Fruit fly (Drosophila melanogaster): ENCODE measurements around the gene Tmf.

The Tmf gene

dm6 chrX:6849178-6849956, 5.2 kb downstream of the Tmf start, which contains the start of the genes Cht11 and CG4558 (continued):
- TF ChIP-seq CG4328 (GFP tag; optimal IDR thresholded peaks at IDR 0.05) (peak; percentile 68), CG7786 (GFP tag; optimal IDR thresholded peaks at IDR 0.05) (peak; percentile 58), cad (GFP tag; optimal IDR thresholded peaks at IDR 0.05) (no peak), CG31441 (GFP tag; IDR thresholded peaks at IDR 0.05) (peak; percentile 83), CG30403 (GFP tag; optimal IDR thresholded peaks at IDR 0.05) (peak; percentile 88), CG15514 (GFP tag; optimal IDR thresholded peaks at IDR 0.05) (peak; percentile 81), CG33213 (GFP tag; optimal IDR thresholded peaks at IDR 0.05) (peak; percentile 11), E2f2 (GFP tag; IDR thresholded peaks at IDR 0.05) (peak; percentile 64), al (GFP tag; IDR thresholded peaks at IDR 0.05) (peak; percentile 77), CG5245 (GFP tag; optimal IDR thresholded peaks at IDR 0.05) (peak; percentile 46), CG12391 (tag; optimal IDR thresholded peaks at IDR 0.05) (peak; percentile 89), Dfd (GFP tag; optimal IDR thresholded peaks at IDR 0.05) (no peak), Max (GFP tag; optimal IDR thresholded peaks at IDR 0.05) (peak; percentile 78), crol (GFP tag; IDR thresholded peaks at IDR 0.05) (no peak), hkb (optimal IDR thresholded peaks at IDR 0.05) (no peak), hkb (GFP tag; IDR thresholded peaks at IDR 0.05) (peak; percentile 84), ac (GFP tag; optimal IDR thresholded peaks at IDR 0.05) (no peak), Elba2 (GFP tag; optimal IDR thresholded peaks at IDR 0.05) (no peak), CG18262 (tag; optimal IDR thresholded peaks at IDR 0.05) (peak; percentile 83), gcm2 (GFP tag; optimal IDR thresholded peaks at IDR 0.05) (no peak), CG4730 (GFP tag; IDR thresholded peaks at IDR 0.05) (peak; percentile 69), CG9876 (GFP tag; optimal IDR thresholded peaks at IDR 0.05) (no peak), CG3163 (GFP tag; optimal IDR thresholded peaks at IDR 0.05) (peak; percentile 8), CG10274 (GFP tag; optimal IDR thresholded peaks at IDR 0.05) (peak; percentile 26), D19B (GFP tag; optimal IDR thresholded peaks at IDR 0.05) (peak; percentile 60), fru (optimal IDR thresholded peaks at IDR 0.05) (no peak), mirr (GFP tag; optimal IDR thresholded peaks at IDR 0.05) (peak; percentile 51), CG7556 (GFP tag; optimal IDR thresholded peaks at IDR 0.05) (peak; percentile 75), CG11456 (GFP tag; IDR thresholded peaks at IDR 0.05) (peak; percentile 84), Neu2 (GFP tag; optimal IDR thresholded peaks at IDR 0.05; ENCODE audit: borderline replicate concordance) (no peak), oc (tag; optimal IDR thresholded peaks at IDR 0.05) (peak; percentile 57), CG15011 (GFP tag; optimal IDR thresholded peaks at IDR 0.05) (peak; percentile 27), kay (GFP tag; optimal IDR thresholded peaks at IDR 0.05) (peak; percentile 77), nau (GFP tag; optimal IDR thresholded peaks at IDR 0.05) (peak; percentile 58), CG7357 (GFP tag; IDR thresholded peaks at IDR 0.05) (peak; percentile 75), CG11085 (GFP tag; IDR thresholded peaks at IDR 0.05) (peak; percentile 68), pros (GFP tag; optimal IDR thresholded peaks at IDR 0.05) (no peak), slp2 (GFP tag; optimal IDR thresholded peaks at IDR 0.05) (peak; percentile 44), CG8765 (GFP tag; IDR thresholded peaks at IDR 0.05) (peak; percentile 77), HmgD (GFP tag; optimal IDR thresholded peaks at IDR 0.05) (no peak), gsb (GFP tag; IDR thresholded peaks at IDR 0.05) (peak; percentile 51; the same call in 1 of the 2 replicates), CG10979 (tag; optimal IDR thresholded peaks at IDR 0.05) (peak; percentile 77), Ssrp (tag; optimal IDR thresholded peaks at IDR 0.05) (peak; percentile 81), CG2875 (GFP tag; optimal IDR thresholded peaks at IDR 0.05) (no peak), ems (GFP tag; optimal IDR thresholded peaks at IDR 0.05) (peak; percentile 70), CG8478 (optimal IDR thresholded peaks at IDR 0.05) (no peak), CG11695 (GFP tag; IDR thresholded peaks at IDR 0.05) (peak; percentile 83), CG9797 (GFP tag; optimal IDR thresholded peaks at IDR 0.05) (peak; percentile 10), sima (GFP tag; optimal IDR thresholded peaks at IDR 0.05) (no peak), CG16813 (GFP tag; IDR thresholded peaks at IDR 0.05; ENCODE audit: partially characterized antibody) (peak; percentile 49; the same call in 1 of the 3 replicates), Dad (GFP tag; optimal IDR thresholded peaks at IDR 0.05) (no peak)

Measured in whole organism, embryonic.